Worm (Caenorhabditis elegans): Measurements from ENCODE around the gene C34C12.6.
"Not testable (repeated sequence)": the region's sequence is repeated elsewhere in the genome, so short reads cannot be mapped to it uniquely, and the experiment has no call there.

The C34C12.6 gene

DNA sequence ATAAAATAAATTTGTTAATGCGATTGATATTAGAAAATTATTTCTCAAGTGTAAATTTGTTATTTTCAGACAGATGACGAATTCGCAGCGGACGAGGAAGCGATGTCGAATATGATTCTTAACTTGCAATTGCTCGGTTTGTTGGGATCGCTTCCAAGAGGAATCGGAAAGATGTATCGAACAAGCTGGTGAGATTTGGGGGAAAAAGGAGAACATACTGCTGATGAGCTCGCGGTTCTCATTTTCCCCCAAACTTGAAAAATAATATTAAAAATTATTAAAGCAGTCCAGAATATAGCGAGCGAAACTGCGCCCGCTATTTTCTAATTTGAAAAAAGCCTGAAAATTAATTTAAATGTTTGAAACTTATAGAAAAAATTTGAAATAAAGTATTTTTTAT, 28.9 kb upstream of the C34C12.6 start, which contains the start of gene C34C12.2:
Gene C34C12.2 (plus strand): TSS at position 301 of the 400 bp plus-strand sequence.
- not testable (repeated sequence) for TF ChIP-seq ama-1 (optimal IDR thresholded peaks at IDR 0.05); ztf-11 (tag; optimal IDR thresholded peaks at IDR 0.05); skn-1 (tag; optimal IDR thresholded peaks at IDR 0.05)

DNA sequence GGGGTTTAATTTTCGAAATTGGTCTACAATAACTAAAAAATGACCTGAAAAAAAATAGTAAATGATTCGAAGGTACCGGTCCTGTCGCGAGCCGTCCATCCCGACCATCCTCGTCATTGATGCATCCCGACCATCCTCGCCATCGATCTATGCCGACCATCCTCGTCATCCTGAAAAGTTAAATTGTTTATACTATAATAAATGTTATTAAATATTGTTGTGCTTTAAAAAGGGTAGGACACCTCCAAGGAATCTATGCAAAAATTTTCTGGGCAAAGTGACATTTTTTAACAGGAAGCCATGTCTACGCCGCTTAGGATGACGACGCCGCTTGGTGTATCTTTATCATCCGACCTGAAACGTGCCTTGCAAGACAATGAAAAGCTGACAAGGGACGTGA, 28.3 kb upstream of the C34C12.6 start, which contains the start of gene C34C12.1:
Gene C34C12.1 (plus strand): TSS at position 301 of the 400 bp plus-strand sequence.
- TF ChIP-seq mdl-1, lsy-2, ztf-4 (tag; optimal IDR thresholded peaks at IDR 0.05): not testable (repeated sequence)

DNA sequence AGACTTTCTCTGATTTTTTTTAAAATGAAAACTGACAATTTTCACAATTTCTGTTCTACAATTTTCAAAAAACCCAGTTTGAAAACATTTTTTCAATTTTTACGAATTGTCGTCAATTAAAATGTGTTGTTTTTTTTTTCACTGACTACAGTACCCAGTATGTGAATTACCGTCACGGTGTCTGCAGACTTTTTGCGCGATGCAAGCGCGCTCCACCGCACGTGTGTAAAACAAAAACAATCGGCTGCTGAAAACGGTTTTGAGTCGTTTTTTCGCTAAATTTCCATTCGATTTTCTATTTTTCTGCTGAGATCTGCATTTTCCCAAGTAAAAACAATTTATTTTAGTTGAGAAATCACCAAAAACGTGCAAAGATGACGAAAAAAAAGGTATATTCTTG, 26.2 kb upstream of the C34C12.6 start:
- TF ChIP-seq blmp-1 (tag; optimal IDR thresholded peaks at IDR 0.05; ENCODE audit: insufficient read depth) (peak; percentile 89), nhr-237 (tag; optimal IDR thresholded peaks at IDR 0.05) (peak; percentile 86), snpc-4 (tag; optimal IDR thresholded peaks at IDR 0.05) (peak; percentile 90), ceh-16 (tag; optimal IDR thresholded peaks at IDR 0.05) (peak; percentile 88), Y55F3AM.14 (GFP tag; optimal IDR thresholded peaks at IDR 0.05) (peak; percentile 96), R02D3.7 (tag; optimal IDR thresholded peaks at IDR 0.05) (peak; percentile 84), nhr-23 (tag; optimal IDR thresholded peaks at IDR 0.05) (no peak), mab-5 (tag; optimal IDR thresholded peaks at IDR 0.05) (peak; percentile 93), nhr-11 (tag; optimal IDR thresholded peaks at IDR 0.05) (no peak), sma-3 (GFP tag; optimal IDR thresholded peaks at IDR 0.05) (peak; percentile 100), C34F6.9 (tag; optimal IDR thresholded peaks at IDR 0.05) (peak; percentile 98), lin-13 (GFP tag; optimal IDR thresholded peaks at IDR 0.05) (peak; percentile 99), fos-1 (tag; optimal IDR thresholded peaks at IDR 0.05) (peak; percentile 96), unc-62 (GFP tag; optimal IDR thresholded peaks at IDR 0.05) (no peak), mdl-1 (tag; optimal IDR thresholded peaks at IDR 0.05) (peak; percentile 41 to 88), skn-1 (tag; optimal IDR thresholded peaks at IDR 0.05) (peak; percentile 71), peb-1 (tag; optimal IDR thresholded peaks at IDR 0.05) (no peak), dmd-4 (tag; optimal IDR thresholded peaks at IDR 0.05) (peak; percentile 53), ceh-82 (tag; optimal IDR thresholded peaks at IDR 0.05) (peak; percentile 91), sma-9 (GFP tag; optimal IDR thresholded peaks at IDR 0.05) (peak; percentile 97), sma-9 (tag; optimal IDR thresholded peaks at IDR 0.05) (no peak), ama-1 (optimal IDR thresholded peaks at IDR 0.05) (no peak), gmeb-1 (tag; optimal IDR thresholded peaks at IDR 0.05) (peak; percentile 97), lsy-2 (tag; optimal IDR thresholded peaks at IDR 0.05) (peak; percentile 99 to 100), ZK546.5 (tag; optimal IDR thresholded peaks at IDR 0.05) (peak; percentile 83), mbf-1 (tag; optimal IDR thresholded peaks at IDR 0.05) (peak; percentile 56), unc-55 (GFP tag; optimal IDR thresholded peaks at IDR 0.05) (peak; percentile 99), elt-1 (tag; optimal IDR thresholded peaks at IDR 0.05) (no peak), ztf-4 (tag; optimal IDR thresholded peaks at IDR 0.05) (peak; percentile 96), lin-39 (tag; optimal IDR thresholded peaks at IDR 0.05) (no peak), ztf-1 (GFP tag; conservative IDR thresholded peaks at IDR 0.05) (no peak), egl-27 (tag; optimal IDR thresholded peaks at IDR 0.05) (peak; percentile 96), crh-2 (tag; optimal IDR thresholded peaks at IDR 0.05) (peak; percentile 99), nhr-6 (tag; optimal IDR thresholded peaks at IDR 0.05) (peak; percentile 96), nhr-10 (tag; optimal IDR thresholded peaks at IDR 0.05) (peak; percentile 82), nhr-12 (tag; optimal IDR thresholded peaks at IDR 0.05) (peak; percentile 59), lin-11 (tag; optimal IDR thresholded peaks at IDR 0.05) (peak; percentile 93), nhr-25 (tag; optimal IDR thresholded peaks at IDR 0.05) (peak; percentile 99), alr-1 (tag; optimal IDR thresholded peaks at IDR 0.05) (no peak), F13H6.1 (tag; optimal IDR thresholded peaks at IDR 0.05) (peak; percentile 94), nhr-21 (tag; optimal IDR thresholded peaks at IDR 0.05) (peak; percentile 99), nhr-77 (tag; optimal IDR thresholded peaks at IDR 0.05) (peak; percentile 91), nhr-129 (tag; optimal IDR thresholded peaks at IDR 0.05) (peak; percentile 94), sem-4 (tag; optimal IDR thresholded peaks at IDR 0.05) (peak; percentile 98), zag-1 (tag; optimal IDR thresholded peaks at IDR 0.05) (peak; percentile 93)
